Fruit fly (Drosophila melanogaster): ENCODE measurements around the gene Prp6.

dm6 chr3L:18950359-18950758 lies 45.2 kb downstream of the Prp6 start, which contains the start of gene CG6836:
- TF ChIP-seq psq (optimal IDR thresholded peaks at IDR 0.05) (no peak), CG8478 (optimal IDR thresholded peaks at IDR 0.05) (no peak), pan (optimal IDR thresholded peaks at IDR 0.05) (no peak), usp (GFP tag; optimal IDR thresholded peaks at IDR 0.05) (no peak), EcR (GFP tag; optimal IDR thresholded peaks at IDR 0.05) (no peak)

Measured in whole organism.